Worm (Caenorhabditis elegans): Measurements from ENCODE around the gene str-176.

Gene str-176

ce11 chrIV:8487183-8487582, 23.6 kb upstream of the str-176 start, which contains the start of gene srlf-3:
srlf-3 (plus strand) TSS chrIV:8487483.
- TF ChIP-seq C38D4.7 (GFP tag; optimal IDR thresholded peaks at IDR 0.05) (no peak), ztf-16 (tag; optimal IDR thresholded peaks at IDR 0.05) (no peak), fkh-6 (tag; optimal IDR thresholded peaks at IDR 0.05) (no peak), F13H6.1 (tag; optimal IDR thresholded peaks at IDR 0.05) (no peak), zip-5 (tag; optimal IDR thresholded peaks at IDR 0.05) (no peak), sox-4 (tag; optimal IDR thresholded peaks at IDR 0.05) (no peak), elt-4 (tag; optimal IDR thresholded peaks at IDR 0.05) (no peak), dve-1 (tag; optimal IDR thresholded peaks at IDR 0.05) (no peak), hlh-15 (tag; optimal IDR thresholded peaks at IDR 0.05) (no peak), hlh-30 (tag; optimal IDR thresholded peaks at IDR 0.05; ENCODE audit: insufficient read depth) (no peak)

- TF ChIP-seq elt-2 (tag; optimal IDR thresholded peaks at IDR 0.05) (peak; percentile 50), ahr-1 (tag; optimal IDR thresholded peaks at IDR 0.05) (no peak), ceh-31 (tag; optimal IDR thresholded peaks at IDR 0.05) (no peak)
Measured at ce11 chrIV:8481308-8481707, 17.7 kb upstream of the str-176 start, which contains the start of gene spp-8. spp-8 (plus strand) TSS chrIV:8481664.

- TF ChIP-seq C08G9.2 (tag; optimal IDR thresholded peaks at IDR 0.05) (no peak), Y22D7AL.16 (tag; optimal IDR thresholded peaks at IDR 0.05) (no peak), zip-5 (tag; optimal IDR thresholded peaks at IDR 0.05) (no peak), dmd-4 (tag; optimal IDR thresholded peaks at IDR 0.05; ENCODE audit: borderline replicate concordance) (no peak), ets-4 (tag; optimal IDR thresholded peaks at IDR 0.05) (no peak), fax-1 (tag; optimal IDR thresholded peaks at IDR 0.05) (no peak), nhr-232 (tag; optimal IDR thresholded peaks at IDR 0.05) (no peak), F13H6.1 (tag; optimal IDR thresholded peaks at IDR 0.05) (no peak), C38D4.7 (GFP tag; optimal IDR thresholded peaks at IDR 0.05) (no peak), unc-42 (tag; optimal IDR thresholded peaks at IDR 0.05) (no peak), ceh-18 (tag; optimal IDR thresholded peaks at IDR 0.05) (no peak), ztf-16 (tag; optimal IDR thresholded peaks at IDR 0.05) (no peak), pag-3 (tag; optimal IDR thresholded peaks at IDR 0.05; ENCODE audit: borderline replicate concordance) (no peak), hlh-8 (tag; optimal IDR thresholded peaks at IDR 0.05) (no peak), ceh-48 (tag; optimal IDR thresholded peaks at IDR 0.05) (no peak), pha-2 (tag; optimal IDR thresholded peaks at IDR 0.05) (no peak), hlh-15 (tag; optimal IDR thresholded peaks at IDR 0.05) (no peak), unc-3 (GFP tag; conservative IDR thresholded peaks at IDR 0.05) (no peak), unc-3 (tag; optimal IDR thresholded peaks at IDR 0.05) (no peak), ceh-34 (tag; optimal IDR thresholded peaks at IDR 0.05) (no peak)
Measured at ce11 chrIV:8479346-8479745, 15.7 kb upstream of the str-176 start, which contains the start of gene hlh-12. hlh-12 (minus strand) TSS chrIV:8479446.

- TF ChIP-seq pag-3 (tag; optimal IDR thresholded peaks at IDR 0.05; ENCODE audit: borderline replicate concordance) = no peak
- TF ChIP-seq tbx-7 (tag; optimal IDR thresholded peaks at IDR 0.05) = no peak
- TF ChIP-seq ceh-18 (tag; optimal IDR thresholded peaks at IDR 0.05) = no peak
- no peak for TF ChIP-seq elt-2 (tag; optimal IDR thresholded peaks at IDR 0.05)
- TF ChIP-seq nfya-1 (tag; optimal IDR thresholded peaks at IDR 0.05) = no peak
- no peak for TF ChIP-seq unc-3 (GFP tag; conservative IDR thresholded peaks at IDR 0.05)
- no peak for TF ChIP-seq unc-3 (tag; optimal IDR thresholded peaks at IDR 0.05)
- no peak for TF ChIP-seq ref-2 (tag; optimal IDR thresholded peaks at IDR 0.05)
Measured at ce11 chrIV:8478516-8478915, 14.9 kb upstream of the str-176 start.

ce11 chrIV:8476880-8477279, 13.3 kb upstream of the str-176 start, which contains the start of gene spp-10:
spp-10 (plus strand) TSS chrIV:8477180.
- TF ChIP-seq lin-11 (tag; optimal IDR thresholded peaks at IDR 0.05) = no peak
- no peak for TF ChIP-seq ceh-2 (tag; optimal IDR thresholded peaks at IDR 0.05)
- no peak for TF ChIP-seq nhr-232 (tag; optimal IDR thresholded peaks at IDR 0.05)
- no peak for TF ChIP-seq ttx-3 (tag; optimal IDR thresholded peaks at IDR 0.05)
- no peak for TF ChIP-seq pax-1 (tag; optimal IDR thresholded peaks at IDR 0.05)
- TF ChIP-seq hlh-15 (tag; optimal IDR thresholded peaks at IDR 0.05) = no peak
- no peak for TF ChIP-seq C38D4.7 (GFP tag; optimal IDR thresholded peaks at IDR 0.05)
- TF ChIP-seq ets-4 (tag; optimal IDR thresholded peaks at IDR 0.05) = no peak
- TF ChIP-seq unc-55 (GFP tag; optimal IDR thresholded peaks at IDR 0.05) = no peak
- TF ChIP-seq nhr-11 (tag; optimal IDR thresholded peaks at IDR 0.05) = no peak
- no peak for TF ChIP-seq ama-1 (optimal IDR thresholded peaks at IDR 0.05)
- TF ChIP-seq hlh-13 (GFP tag; optimal IDR thresholded peaks at IDR 0.05) = no peak
- no peak for TF ChIP-seq unc-86 (tag; optimal IDR thresholded peaks at IDR 0.05)
- no peak for TF ChIP-seq F13H6.1 (tag; optimal IDR thresholded peaks at IDR 0.05)
- no peak for TF ChIP-seq K09A11.1 (tag; optimal IDR thresholded peaks at IDR 0.05; ENCODE audit: insufficient read depth)
- TF ChIP-seq elt-4 (tag; optimal IDR thresholded peaks at IDR 0.05) = no peak
- no peak for TF ChIP-seq hlh-6 (tag; optimal IDR thresholded peaks at IDR 0.05)
- no peak for TF ChIP-seq ahr-1 (tag; optimal IDR thresholded peaks at IDR 0.05)

Data from whole organism, late embryonic.